Fruit fly (Drosophila melanogaster): Measurements from ENCODE around the gene Spg7.

Gene Spg7

DNA sequence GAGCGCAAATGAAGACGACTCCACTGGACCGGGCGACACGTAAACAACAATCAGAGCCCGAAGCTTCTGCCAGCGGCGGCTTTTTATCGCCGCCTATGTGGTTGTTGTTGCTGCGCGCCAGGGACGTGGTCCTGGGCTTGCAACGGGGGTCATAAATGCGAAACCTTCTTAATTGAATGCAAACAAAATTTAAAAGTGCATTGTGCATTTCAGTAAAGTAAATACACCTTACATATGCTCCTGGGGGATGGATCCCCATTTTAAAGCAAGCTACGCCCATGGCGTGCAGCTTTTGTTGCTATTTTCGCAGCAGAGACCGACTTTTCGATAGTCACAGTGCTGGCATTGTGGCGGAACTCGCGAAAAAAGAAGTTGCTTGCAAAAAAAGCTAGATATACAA is 5.7 kb upstream of the Spg7 start, which contains the start of gene Ugalt (continued):
- TF ChIP-seq CG8290 (GFP tag; optimal IDR thresholded peaks at IDR 0.05) (peak; percentile 100), CG8290 (tag; optimal IDR thresholded peaks at IDR 0.05) (peak; percentile 98 to 100), ap (GFP tag; IDR thresholded peaks at IDR 0.05) (peak; percentile 100), nerfin-1 (tag; optimal IDR thresholded peaks at IDR 0.05) (peak; percentile 100), CG17186 (GFP tag; optimal IDR thresholded peaks at IDR 0.05) (peak; percentile 98), Med (GFP tag) (peak; percentile 100), sug (tag; optimal IDR thresholded peaks at IDR 0.05) (peak; percentile 99), CG1603 (tag; optimal IDR thresholded peaks at IDR 0.05) (peak; percentile 99), dmrt11E (tag; optimal IDR thresholded peaks at IDR 0.05) (peak; percentile 99), tll (GFP tag; optimal IDR thresholded peaks at IDR 0.05) (peak in 1 of 2 experiments; percentile 95), kah (GFP tag; optimal IDR thresholded peaks at IDR 0.05) (peak; percentile 100), CG8924 (tag; optimal IDR thresholded peaks at IDR 0.05) (peak; percentile 100), otp (GFP tag; IDR thresholded peaks at IDR 0.05) (peak; percentile 100), ind (GFP tag; optimal IDR thresholded peaks at IDR 0.05) (peak; percentile 100), dysf (GFP tag; IDR thresholded peaks at IDR 0.05) (peak; percentile 100), CG33213 (GFP tag; optimal IDR thresholded peaks at IDR 0.05) (peak; percentile 100), luna (GFP tag; optimal IDR thresholded peaks at IDR 0.05) (peak; percentile 100), CG14050 (GFP tag; IDR thresholded peaks at IDR 0.05) (peak; percentile 100), jigr1 (GFP tag; IDR thresholded peaks at IDR 0.05) (peak; percentile 100), Hr51 (GFP tag; optimal IDR thresholded peaks at IDR 0.05) (peak; percentile 100), CG15514 (GFP tag; optimal IDR thresholded peaks at IDR 0.05) (peak; percentile 97), Poxn (GFP tag; IDR thresholded peaks at IDR 0.05) (peak; percentile 100), CG17802 (tag; optimal IDR thresholded peaks at IDR 0.05) (peak; percentile 97), Hr39 (optimal IDR thresholded peaks at IDR 0.05) (no peak), CG3407 (GFP tag; optimal IDR thresholded peaks at IDR 0.05) (peak; percentile 99), ken (GFP tag; IDR thresholded peaks at IDR 0.05) (peak; percentile 100), tx (GFP tag; optimal IDR thresholded peaks at IDR 0.05) (peak; percentile 100), CG9817 (tag; optimal IDR thresholded peaks at IDR 0.05) (peak; percentile 100), Nf-YC (tag; optimal IDR thresholded peaks at IDR 0.05) (peak; percentile 96), pum (GFP tag; optimal IDR thresholded peaks at IDR 0.05) (peak; percentile 100), CG11695 (GFP tag; IDR thresholded peaks at IDR 0.05) (peak; percentile 100), CG34376 (GFP tag; optimal IDR thresholded peaks at IDR 0.05) (peak; percentile 100), Myb (GFP tag; optimal IDR thresholded peaks at IDR 0.05) (peak; percentile 99), CG16815 (GFP tag; optimal IDR thresholded peaks at IDR 0.05) (peak; percentile 100), grau (tag; optimal IDR thresholded peaks at IDR 0.05) (peak; percentile 100), CG16863 (GFP tag; optimal IDR thresholded peaks at IDR 0.05) (peak; percentile 100), Stat92E (GFP tag; optimal IDR thresholded peaks at IDR 0.05) (peak in 1 of 3 experiments; percentile 99), CG15479 (GFP tag; optimal IDR thresholded peaks at IDR 0.05) (peak; percentile 72), D19A (tag; optimal IDR thresholded peaks at IDR 0.05) (peak; percentile 99), CG32767 (GFP tag; IDR thresholded peaks at IDR 0.05) (peak; percentile 100), pho (GFP tag; optimal IDR thresholded peaks at IDR 0.05) (peak; percentile 100), maf-S (GFP tag; optimal IDR thresholded peaks at IDR 0.05) (peak; percentile 100), exex (tag; optimal IDR thresholded peaks at IDR 0.05) (peak; percentile 100), CG1792 (GFP tag; optimal IDR thresholded peaks at IDR 0.05) (peak; percentile 100), dpn (GFP tag; optimal IDR thresholded peaks at IDR 0.05) (peak; percentile 100), da (GFP tag; optimal IDR thresholded peaks at IDR 0.05) (peak; percentile 100), kni (GFP tag; optimal IDR thresholded peaks at IDR 0.05) (peak; percentile 100), zfh2 (GFP tag; optimal IDR thresholded peaks at IDR 0.05) (peak; percentile 100), vfl (GFP tag; optimal IDR thresholded peaks at IDR 0.05) (peak; percentile 100), Deaf1 (tag; optimal IDR thresholded peaks at IDR 0.05) (peak; percentile 95), danr (GFP tag; IDR thresholded peaks at IDR 0.05) (peak; percentile 100)

All from whole organism, embryonic.